Fruit fly (Drosophila melanogaster): Measurements from ENCODE around the gene CG13926.

- TF ChIP-seq h (optimal IDR thresholded peaks at IDR 0.05), result no peak
- TF ChIP-seq Sin3A (optimal IDR thresholded peaks at IDR 0.05), result no peak
Measured at dm6 chr3L:1571077-1571476, 46.9 kb downstream of the CG13926 start.
